Fruit fly (Drosophila melanogaster) whole organism, embryonic: Measurements from ENCODE around the gene Naa20A.
A peak's percentile ranks its signal among the peaks of the same experiment; 100 is the strongest.

ENCODE experiments used
- BtbVII ChIP-seq: fragments of 200-800 bp; sonication (Bioruptor generic); optimal IDR thresholded peaks from 3 replicates; lab custom pipeline; 2017; ENCODE audit warnings: missing biosample characterization, mild to moderate bottlenecking, missing genetic modification characterization
- CG11398 ChIP-seq: fragments of 200-800 bp; sonication (Bioruptor generic); optimal IDR thresholded peaks from 2 replicates; lab custom pipeline; 2016; ENCODE audit warnings: missing biosample characterization, missing genetic modification characterization
- CG12391 ChIP-seq: fragments of 200-800 bp; sonication (Bioruptor generic); optimal IDR thresholded peaks from 3 replicates; lab custom pipeline; 2018; ENCODE audit warnings: missing biosample characterization, mild to moderate bottlenecking, missing genetic modification characterization, moderate library complexity
- CG13424 ChIP-seq: fragments of 200-800 bp; sonication (Bioruptor generic); optimal IDR thresholded peaks from 2 replicates; lab custom pipeline; 2019; ENCODE audit warnings: missing biosample characterization, mild to moderate bottlenecking, missing genetic modification characterization, moderate library complexity
- CG13775 ChIP-seq: fragments of 200-800 bp; sonication (Bioruptor generic); optimal IDR thresholded peaks from 3 replicates; lab custom pipeline; 2017; ENCODE audit warnings: missing biosample characterization, mild to moderate bottlenecking, missing genetic modification characterization
- CG14441 ChIP-seq: fragments of 200-800 bp; sonication (Bioruptor generic); IDR thresholded peaks from 2 replicates; pipeline ENCODE4 v1.3.6; 2022; ENCODE audit warnings: missing biosample characterization, missing genetic modification characterization
- CG15696 ChIP-seq: fragments of 200-800 bp; sonication (Bioruptor generic); optimal IDR thresholded peaks from 2 replicates; lab custom pipeline; 2019; ENCODE audit warnings: missing biosample characterization, mild to moderate bottlenecking, missing genetic modification characterization, moderate library complexity
- CG1603 ChIP-seq: fragments of 200-800 bp; sonication (Bioruptor generic); optimal IDR thresholded peaks from 2 replicates; lab custom pipeline; 2019; ENCODE audit warnings: missing biosample characterization, mild to moderate bottlenecking, missing genetic modification characterization, moderate library complexity
- CG17912 ChIP-seq: fragments of 200-800 bp; sonication (Bioruptor generic); optimal IDR thresholded peaks from 2 replicates; lab custom pipeline; 2018; ENCODE audit warnings: missing biosample characterization, mild to moderate bottlenecking, missing genetic modification characterization
- CG30020 ChIP-seq: fragments of 200-800 bp; optimal IDR thresholded peaks from 2 replicates; lab custom pipeline; 2019; ENCODE audit warnings: missing biosample characterization, mild to moderate bottlenecking, missing genetic modification characterization, moderate library complexity
- CG31388 ChIP-seq: fragments of 200-800 bp; sonication (Bioruptor generic); optimal IDR thresholded peaks from 2 replicates; lab custom pipeline; 2016; ENCODE audit warnings: missing biosample characterization, missing genetic modification characterization
- CG3163 ChIP-seq: fragments of 200-800 bp; sonication (Bioruptor generic); optimal IDR thresholded peaks from 3 replicates; lab custom pipeline; 2016; ENCODE audit warnings: missing biosample characterization, missing genetic modification characterization
- CG32532 ChIP-seq: fragments of 200-800 bp; sonication (Bioruptor generic); IDR thresholded peaks from 2 replicates; pipeline ENCODE4 v1.3.6; 2022; ENCODE audit warnings: missing biosample characterization, missing genetic modification characterization
- CG33213 ChIP-seq: fragments of 200-800 bp; sonication (Bioruptor generic); optimal IDR thresholded peaks from 3 replicates; lab custom pipeline; 2016; ENCODE audit warnings: missing biosample characterization, missing genetic modification characterization
- CG3995 ChIP-seq: fragments of 200-800 bp; sonication (Bioruptor generic); optimal IDR thresholded peaks from 3 replicates; lab custom pipeline; 2016; ENCODE audit warnings: missing biosample characterization, missing genetic modification characterization
- CG4707 ChIP-seq: fragments of 200-800 bp; sonication (Bioruptor generic); optimal IDR thresholded peaks from 2 replicates; lab custom pipeline; 2018; ENCODE audit warnings: missing biosample characterization, mild to moderate bottlenecking, missing genetic modification characterization, moderate library complexity
- CG6854 ChIP-seq: fragments of 200-800 bp; sonication (Bioruptor generic); optimal IDR thresholded peaks from 3 replicates; lab custom pipeline; 2017; ENCODE audit warnings: missing biosample characterization, mild to moderate bottlenecking, missing genetic modification characterization
- CG7556 ChIP-seq: fragments of 200-800 bp; sonication (Bioruptor generic); optimal IDR thresholded peaks from 2 replicates; lab custom pipeline; 2017; ENCODE audit warnings: missing biosample characterization, mild to moderate bottlenecking, missing genetic modification characterization
- CG7928 ChIP-seq: fragments of 200-800 bp; sonication (Bioruptor generic); optimal IDR thresholded peaks from 2 replicates; lab custom pipeline; 2017; ENCODE audit warnings: missing biosample characterization, mild to moderate bottlenecking, missing genetic modification characterization
- CG7963 ChIP-seq: fragments of 200-800 bp; sonication (Bioruptor generic); IDR thresholded peaks from 3 replicates; pipeline ENCODE4 v1.3.6; 2022; ENCODE audit warnings: missing biosample characterization, missing genetic modification characterization; ENCODE audit not compliant: partially characterized antibody
- CG7987 ChIP-seq: fragments of 200-800 bp; sonication (Bioruptor generic); optimal IDR thresholded peaks from 2 replicates; lab custom pipeline; 2018; ENCODE audit warnings: missing biosample characterization, mild to moderate bottlenecking, missing genetic modification characterization, moderate library complexity
- CoRest ChIP-seq: fragments of 200-800 bp; sonication (Bioruptor generic); optimal IDR thresholded peaks from 3 replicates; lab custom pipeline; 2018; ENCODE audit warnings: missing biosample characterization, mild to moderate bottlenecking, missing genetic modification characterization, moderate library complexity
- D19B ChIP-seq: fragments of 200-800 bp; sonication (Bioruptor generic); optimal IDR thresholded peaks from 2 replicates; lab custom pipeline; 2017; ENCODE audit warnings: missing biosample characterization, mild to moderate bottlenecking, missing genetic modification characterization
- Dad ChIP-seq: fragments of 200-800 bp; sonication (Bioruptor generic); optimal IDR thresholded peaks from 3 replicates; lab custom pipeline; 2016; ENCODE audit warnings: missing biosample characterization, missing genetic modification characterization
- Dbx ChIP-seq: fragments of 200-800 bp; sonication (Bioruptor generic); IDR thresholded peaks from 3 replicates; pipeline ENCODE4 v1.3.6; 2022; ENCODE audit warnings: missing biosample characterization, missing genetic modification characterization
- E2f2 ChIP-seq: fragments of 200-800 bp; sonication (Bioruptor generic); IDR thresholded peaks from 2 replicates; pipeline ENCODE4 v1.3.6; 2022; ENCODE audit warnings: missing biosample characterization, missing genetic modification characterization
- Hmr ChIP-seq: fragments of 200-800 bp; sonication (Bioruptor generic); optimal IDR thresholded peaks from 3 replicates; lab custom pipeline; 2017; ENCODE audit warnings: mild to moderate bottlenecking, missing biosample characterization, missing genetic modification reagents, missing genetic modification characterization
- Hr51 ChIP-seq, 2 experiments: fragments of 200-800 bp; sonication (Bioruptor generic); optimal IDR thresholded peaks; 2 replicates in 1 of 2; 3 replicates in 1 of 2; lab custom pipeline; 2016 to 2018; ENCODE audit warnings: missing biosample characterization in 2 of 2, missing genetic modification characterization in 2 of 2, mild to moderate bottlenecking in 1 of 2, moderate library complexity in 1 of 2
- MTF-1 ChIP-seq: fragments of 200-800 bp; sonication (Bioruptor generic); optimal IDR thresholded peaks from 2 replicates; lab custom pipeline; 2018; ENCODE audit warnings: missing biosample characterization, mild to moderate bottlenecking, missing genetic modification characterization, borderline replicate concordance
- NK7.1 ChIP-seq: fragments of 200-800 bp; sonication (Bioruptor generic); optimal IDR thresholded peaks from 3 replicates; lab custom pipeline; 2016; ENCODE audit warnings: missing biosample characterization, missing genetic modification characterization
- Sry-δ ChIP-seq: fragments of 200-800 bp; sonication (Bioruptor generic); optimal IDR thresholded peaks from 2 replicates; lab custom pipeline; 2016; ENCODE audit warnings: missing biosample characterization, missing genetic modification characterization
- al ChIP-seq: fragments of 200-800 bp; sonication (Bioruptor generic); IDR thresholded peaks from 2 replicates; pipeline ENCODE4 v1.3.6; 2022; ENCODE audit warnings: missing biosample characterization, missing genetic modification characterization
- ash1 ChIP-seq: fragments of 200-800 bp; sonication (Bioruptor generic); optimal IDR thresholded peaks from 2 replicates; lab custom pipeline; 2018; ENCODE audit warnings: missing biosample characterization, mild to moderate bottlenecking, missing genetic modification characterization
- bowl ChIP-seq: fragments of 200-800 bp; sonication (Bioruptor generic); IDR thresholded peaks from 2 replicates; pipeline ENCODE4 v1.3.6; 2022; ENCODE audit warnings: missing biosample characterization, missing genetic modification characterization
- bsh ChIP-seq, 2 experiments: fragments of 200-800 bp; sonication (Bioruptor generic); optimal IDR thresholded peaks; 2 replicates each; lab custom pipeline; 2017 to 2018; ENCODE audit warnings: mild to moderate bottlenecking in 2 of 2, missing biosample characterization in 2 of 2, missing genetic modification characterization in 2 of 2, moderate library complexity in 1 of 2
- chif ChIP-seq, 2 experiments: fragments of 200-800 bp; sonication (Bioruptor generic); optimal IDR thresholded peaks; 3 replicates each; lab custom pipeline; 2016; ENCODE audit warnings: missing biosample characterization in 2 of 2, missing genetic modification characterization in 2 of 2
- dati ChIP-seq: fragments of 200-800 bp; sonication (Bioruptor generic); IDR thresholded peaks from 2 replicates; pipeline ENCODE4 v1.3.6; 2022; ENCODE audit warnings: missing biosample characterization, missing genetic modification characterization
- eyg ChIP-seq: fragments of 200-800 bp; sonication (Bioruptor generic); optimal IDR thresholded peaks from 3 replicates; lab custom pipeline; 2016; ENCODE audit warnings: missing biosample characterization, missing genetic modification characterization
- fd64A ChIP-seq: fragments of 200-800 bp; sonication (Bioruptor generic); optimal IDR thresholded peaks from 3 replicates; lab custom pipeline; 2018; ENCODE audit warnings: missing biosample characterization, mild to moderate bottlenecking, missing genetic modification characterization
- fd96Cb ChIP-seq: fragments of 200-800 bp; sonication (Bioruptor generic); optimal IDR thresholded peaks from 2 replicates; lab custom pipeline; 2018; ENCODE audit warnings: missing biosample characterization, mild to moderate bottlenecking, missing genetic modification characterization, moderate library complexity
- jigr1 ChIP-seq: fragments of 200-800 bp; sonication (Bioruptor generic); IDR thresholded peaks from 3 replicates; pipeline ENCODE4 v1.3.6; 2022; ENCODE audit warnings: missing biosample characterization, missing genetic modification characterization
- nmo ChIP-seq: fragments of 200-800 bp; sonication (Bioruptor generic); optimal IDR thresholded peaks from 2 replicates; lab custom pipeline; 2018; ENCODE audit warnings: missing biosample characterization, mild to moderate bottlenecking, missing genetic modification characterization, moderate library complexity
- onecut ChIP-seq: fragments of 200-800 bp; sonication (Bioruptor generic); IDR thresholded peaks from 2 replicates; pipeline ENCODE4 v1.3.6; 2022; ENCODE audit warnings: missing biosample characterization, missing genetic modification characterization
- pb ChIP-seq: fragments of 200-800 bp; sonication (Bioruptor generic); optimal IDR thresholded peaks from 3 replicates; lab custom pipeline; 2016; ENCODE audit warnings: missing biosample characterization, missing genetic modification characterization
- pho ChIP-seq: fragments of 200-800 bp; sonication (Bioruptor generic); optimal IDR thresholded peaks from 2 replicates; lab custom pipeline; 2016; ENCODE audit warnings: missing biosample characterization, missing genetic modification characterization
- phol ChIP-seq: fragments of 200-800 bp; sonication (Bioruptor generic); optimal IDR thresholded peaks from 3 replicates; lab custom pipeline; 2018; ENCODE audit warnings: missing biosample characterization, mild to moderate bottlenecking, missing genetic modification characterization, moderate library complexity
- schlank ChIP-seq: fragments of 200-800 bp; sonication (Bioruptor generic); optimal IDR thresholded peaks from 2 replicates; lab custom pipeline; 2018; ENCODE audit warnings: missing biosample characterization, mild to moderate bottlenecking, missing genetic modification characterization
- so ChIP-seq: fragments of 200-800 bp; sonication (Bioruptor generic); IDR thresholded peaks from 3 replicates; pipeline ENCODE4 v1.3.6; 2022; ENCODE audit warnings: missing biosample characterization, missing genetic modification characterization
- sob ChIP-seq: fragments of 200-800 bp; sonication (Bioruptor generic); IDR thresholded peaks from 2 replicates; pipeline ENCODE4 v1.3.6; 2022; ENCODE audit warnings: missing biosample characterization, missing genetic modification characterization
- stwl ChIP-seq: fragments of 200-800 bp; sonication (Bioruptor generic); optimal IDR thresholded peaks from 3 replicates; lab custom pipeline; 2018; ENCODE audit warnings: missing biosample characterization, mild to moderate bottlenecking, missing genetic modification characterization, moderate library complexity

The Naa20A gene

dm6 chrX:19613473-19613872 lies 9.4 kb downstream of the Naa20A start (continued):
- TF ChIP-seq CG7928 (GFP tag; lab: Kevin White, UChicago) (peak; percentile 1), CG14441 (GFP tag; lab: Robert Waterston, UW) (no peak), Dbx (GFP tag; lab: Robert Waterston, UW) (no peak), CG7987 (GFP tag; lab: Kevin White, UChicago) (peak; percentile 91), CG6854 (peak; percentile 52), CG13424 (tag; lab: Kevin White, UChicago) (peak; percentile 20), eyg (GFP tag; lab: Kevin White, UChicago) (peak; percentile 41), CG33213 (GFP tag; lab: Kevin White, UChicago) (peak; percentile 45), bowl (GFP tag; lab: Robert Waterston, UW) (0 out of 2 replicates have a peak, but pooled peaks have one; percentile 10), nmo (GFP tag; lab: Kevin White, UChicago) (peak; percentile 23), fd96Cb (tag; lab: Kevin White, UChicago) (no peak), CG13775 (GFP tag; lab: Kevin White, UChicago) (peak; percentile 64), chif (GFP tag; optimal IDR thresholded peaks at IDR 0.05; lab: Kevin White, UChicago) (no peak), al (no peak), sob (GFP tag; lab: Robert Waterston, UW) (peak; percentile 43; the same call in 1 of the 2 replicates), Hmr (GFP tag; lab: Kevin White, UChicago) (peak; percentile 75), pho (no peak), CG17912 (GFP tag; lab: Kevin White, UChicago) (peak; percentile 86), bsh (GFP tag; optimal IDR thresholded peaks at IDR 0.05; lab: Kevin White, UChicago) (peak in 1 of 2 experiments; percentile 28), CG12391 (tag; lab: Kevin White, UChicago) (peak; percentile 61), pb (GFP tag; lab: Kevin White, UChicago) (peak; percentile 57), MTF-1 (GFP tag; lab: Kevin White, UChicago) (peak; percentile 76), CG3163 (GFP tag; lab: Kevin White, UChicago) (no peak), Hr51 (GFP tag; optimal IDR thresholded peaks at IDR 0.05; lab: Kevin White, UChicago) (no peak), phol (tag; lab: Kevin White, UChicago) (peak; percentile 31), D19B (GFP tag; lab: Kevin White, UChicago) (no peak), CoRest (peak; percentile 22), CG15696 (tag; lab: Kevin White, UChicago) (no peak), CG7556 (GFP tag; lab: Kevin White, UChicago) (peak; percentile 10), CG11398 (no peak), jigr1 (GFP tag; lab: Robert Waterston, UW) (no peak), dati (GFP tag; lab: Robert Waterston, UW) (no peak), CG3995 (GFP tag; lab: Kevin White, UChicago) (peak; percentile 37), schlank (tag; lab: Kevin White, UChicago) (peak; percentile 71), ash1 (GFP tag; lab: Kevin White, UChicago) (peak; percentile 30), CG4707 (GFP tag; lab: Kevin White, UChicago) (peak; percentile 63), so (GFP tag; lab: Robert Waterston, UW) (peak; percentile 51; the same call in 1 of the 3 replicates), stwl (tag; lab: Kevin White, UChicago) (peak; percentile 76), fd64A (GFP tag; lab: Kevin White, UChicago) (peak; percentile 53), CG30020 (tag; lab: Kevin White, UChicago) (peak; percentile 44), CG32532 (peak; percentile 41; the same call in 1 of the 2 replicates), onecut (GFP tag; lab: Robert Waterston, UW) (peak; percentile 64), Sry-δ (GFP tag; lab: Kevin White, UChicago) (peak; percentile 46), E2f2 (GFP tag; lab: Robert Waterston, UW) (peak; percentile 83), CG1603 (tag; lab: Kevin White, UChicago) (peak; percentile 81), CG7963 (GFP tag; lab: Robert Waterston, UW) (no peak), Dad (peak; percentile 9), CG31388 (GFP tag; lab: Kevin White, UChicago) (no peak), BtbVII (GFP tag; lab: Kevin White, UChicago) (peak; percentile 59), NK7.1 (GFP tag; lab: Kevin White, UChicago) (peak; percentile 38)
